Worm (Caenorhabditis elegans) whole organism, L4 larva: ENCODE results near the gene mpz-1.

Experiments
- T20F7.1 ChIP-seq: fragments of 200-800 bp; sonication (Bioruptor generic); optimal IDR thresholded peaks from 2 replicates; lab custom pipeline; 2018; ENCODE audit warnings: mild to moderate bottlenecking, missing genetic modification characterization, missing compliant biosample characterization
- Y48G9A.11 ChIP-seq: fragments of 200-800 bp; sonication (Bioruptor generic); IDR thresholded peaks from 2 replicates; pipeline ENCODE4 v1.3.6; 2022; ENCODE audit warnings: missing genetic modification reagents, missing genetic modification characterization, missing compliant biosample characterization
- aha-1 ChIP-seq: fragments of 150-350 bp; peaks from one replicate; lab custom pipeline; 2014; ENCODE audit warnings: missing biosample characterization, missing genetic modification characterization
- aly-2 ChIP-seq: sonication (generic microtip); optimal IDR thresholded peaks from 2 replicates; lab custom pipeline; 2018; ENCODE audit warnings: missing biosample characterization, missing genetic modification characterization
- ama-1 ChIP-seq: fragments of 150-350 bp; optimal IDR thresholded peaks from 2 replicates; lab custom pipeline; 2014; ENCODE audit warnings: inconsistent platforms, mixed read lengths
- arid-1 ChIP-seq: fragments of 200-800 bp; sonication (Bioruptor generic); conservative IDR thresholded peaks from 2 replicates; pipeline ENCODE4 v1.3.6; 2022; ENCODE audit warnings: missing genetic modification reagents, missing genetic modification characterization, missing compliant biosample characterization
- attf-4 ChIP-seq: sonication (generic microtip); optimal IDR thresholded peaks from 3 replicates; lab custom pipeline; 2017; ENCODE audit warnings: missing biosample characterization, missing genetic modification characterization
- ceh-20 ChIP-seq: fragments of 200-800 bp; sonication (Bioruptor generic); IDR thresholded peaks from 2 replicates; pipeline ENCODE4 v1.3.6; 2022; ENCODE audit warnings: missing genetic modification reagents, missing genetic modification characterization, missing compliant biosample characterization
- ceh-28 ChIP-seq: fragments of 150-350 bp; optimal IDR thresholded peaks from 2 replicates; lab custom pipeline; 2014; ENCODE audit warnings: missing biosample characterization, missing genetic modification reagents, missing genetic modification characterization
- ceh-32 ChIP-seq: sonication (generic microtip); optimal IDR thresholded peaks from 2 replicates; lab custom pipeline; 2016; ENCODE audit warnings: mild to moderate bottlenecking, missing genetic modification characterization, missing compliant biosample characterization; ENCODE audit not compliant: poor library complexity
- ces-1 ChIP-seq: fragments of 150-350 bp; sonication (generic microtip); optimal IDR thresholded peaks from 4 replicates; lab custom pipeline; 2014; ENCODE audit warnings: missing biosample characterization, missing genetic modification reagents, missing genetic modification characterization
- cey-2 ChIP-seq: sonication (generic microtip); optimal IDR thresholded peaks from 3 replicates; lab custom pipeline; 2017; ENCODE audit warnings: missing genetic modification characterization, mild to moderate bottlenecking, missing compliant biosample characterization, antibody characterized with exemption, borderline replicate concordance; ENCODE audit not compliant: insufficient read depth
- daf-16 ChIP-seq, 3 experiments: sonication (generic microtip); optimal IDR thresholded peaks; 2 replicates each; lab custom pipeline; 2016 to 2017; ENCODE audit warnings: missing genetic modification characterization in 3 of 3, missing genetic modification reagents in 3 of 3, mild to moderate bottlenecking in 2 of 3, missing compliant biosample characterization in 2 of 3, missing biosample characterization in 1 of 3, moderate library complexity in 1 of 3
- daf-19 ChIP-seq: fragments of 200-800 bp; sonication (Bioruptor generic); conservative IDR thresholded peaks from 2 replicates; pipeline ENCODE4 v1.3.6; 2022; ENCODE audit warnings: missing genetic modification characterization, missing compliant biosample characterization
- daf-8 ChIP-seq: fragments of 200-800 bp; sonication (Bioruptor generic); IDR thresholded peaks from 2 replicates; pipeline ENCODE4 v1.3.6; 2022; ENCODE audit warnings: missing genetic modification characterization, missing compliant biosample characterization
- dmd-6 ChIP-seq: fragments of 200-800 bp; sonication (Bioruptor generic); IDR thresholded peaks from 2 replicates; pipeline ENCODE4 v1.3.6; 2022; ENCODE audit warnings: missing genetic modification reagents, missing genetic modification characterization, missing compliant biosample characterization
- dpl-1 ChIP-seq: fragments of 150-350 bp; optimal IDR thresholded peaks from 2 replicates; lab custom pipeline; 2014; ENCODE audit warnings: missing biosample characterization, missing genetic modification reagents, missing genetic modification characterization
- egl-43 ChIP-seq: fragments of 200-800 bp; sonication (Bioruptor generic); IDR thresholded peaks from 2 replicates; pipeline ENCODE4 v1.3.6; 2022; ENCODE audit warnings: missing genetic modification reagents, missing genetic modification characterization, missing compliant biosample characterization
- fkh-10 ChIP-seq: fragments of 150-350 bp; optimal IDR thresholded peaks from 2 replicates; lab custom pipeline; 2014; ENCODE audit warnings: missing biosample characterization, missing genetic modification reagents, missing genetic modification characterization
- hlh-11 ChIP-seq: fragments of 200-800 bp; sonication (Bioruptor generic); optimal IDR thresholded peaks from 2 replicates; lab custom pipeline; 2018; ENCODE audit warnings: mild to moderate bottlenecking, missing genetic modification characterization, missing compliant biosample characterization
- lim-7 ChIP-seq: fragments of 200-800 bp; sonication (Bioruptor generic); IDR thresholded peaks from 2 replicates; pipeline ENCODE4 v1.3.6; 2022; ENCODE audit warnings: missing genetic modification characterization, missing compliant biosample characterization
- lsy-2 ChIP-seq, 2 experiments: fragments of 150-350 bp in 1 of 2; sonication (generic microtip) in 1 of 2; optimal IDR thresholded peaks; 2 replicates each; lab custom pipeline; 2014 to 2017; ENCODE audit warnings: missing biosample characterization in 2 of 2, missing genetic modification characterization in 2 of 2
- madf-5 ChIP-seq, 2 experiments: fragments of 200-800 bp; sonication (Bioruptor generic); IDR thresholded peaks; 2 replicates each; pipeline ENCODE4 v1.3.6; 2022; ENCODE audit warnings: missing compliant biosample characterization in 2 of 2, missing genetic modification characterization in 2 of 2
- madf-9 ChIP-seq: fragments of 200-800 bp; sonication (Bioruptor generic); conservative IDR thresholded peaks from 2 replicates; pipeline ENCODE4 v1.3.6; 2022; ENCODE audit warnings: missing genetic modification reagents, missing genetic modification characterization, missing compliant biosample characterization
- mes-2 ChIP-seq: sonication (generic microtip); optimal IDR thresholded peaks from 2 replicates; lab custom pipeline; 2016; ENCODE audit warnings: missing genotype, mild to moderate bottlenecking, missing genetic modification characterization, missing compliant biosample characterization; ENCODE audit not compliant: poor library complexity, severe bottlenecking
- nhr-102 ChIP-seq: sonication (generic microtip); optimal IDR thresholded peaks from 2 replicates; lab custom pipeline; 2016; ENCODE audit warnings: mild to moderate bottlenecking, missing genetic modification characterization, moderate library complexity, missing compliant biosample characterization
- nhr-237 ChIP-seq: sonication (generic microtip); optimal IDR thresholded peaks from 2 replicates; lab custom pipeline; 2017; ENCODE audit warnings: missing biosample characterization, missing genetic modification characterization
- nhr-28 ChIP-seq: fragments of 150-350 bp; optimal IDR thresholded peaks from 2 replicates; lab custom pipeline; 2014; ENCODE audit warnings: missing biosample characterization, missing genetic modification characterization
- nhr-77 ChIP-seq: fragments of 150-350 bp; optimal IDR thresholded peaks from 2 replicates; lab custom pipeline; 2014; ENCODE audit warnings: missing biosample characterization, missing genetic modification characterization
- php-3 ChIP-seq: fragments of 200-800 bp; sonication (Bioruptor generic); IDR thresholded peaks from 2 replicates; pipeline ENCODE4 v1.3.6; 2022; ENCODE audit warnings: missing genetic modification reagents, missing genetic modification characterization, missing compliant biosample characterization
- set-16 ChIP-seq: fragments of 200-800 bp; sonication (Bioruptor generic); IDR thresholded peaks from 2 replicates; pipeline ENCODE4 v1.3.6; 2022; ENCODE audit warnings: missing genetic modification reagents, missing genetic modification characterization, missing compliant biosample characterization
- spr-3 ChIP-seq: fragments of 200-800 bp; sonication (Bioruptor generic); optimal IDR thresholded peaks from 2 replicates; lab custom pipeline; 2018; ENCODE audit warnings: mild to moderate bottlenecking, missing genetic modification characterization, missing compliant biosample characterization
- tra-1 ChIP-seq: fragments of 200-800 bp; sonication (Bioruptor generic); IDR thresholded peaks from 2 replicates; pipeline ENCODE4 v1.3.6; 2022; ENCODE audit warnings: missing genetic modification reagents, missing genetic modification characterization, missing compliant biosample characterization
- unc-130 ChIP-seq: sonication (generic microtip); optimal IDR thresholded peaks from 2 replicates; lab custom pipeline; 2016; ENCODE audit warnings: missing genetic modification reagents, missing genetic modification characterization, missing compliant biosample characterization
- unc-62 ChIP-seq, 3 experiments: fragments of 150-350 bp in 1 of 3; sonication (generic microtip); optimal IDR thresholded peaks in 2 of 3; peaks in 1 of 3; 1 replicate in 1 of 3; 2 replicates in 2 of 3; lab custom pipeline; 2014 to 2017; ENCODE audit warnings: missing biosample characterization in 3 of 3, missing genetic modification characterization in 3 of 3, missing genetic modification reagents in 3 of 3, missing genotype in 1 of 3
- zfp-3 ChIP-seq: fragments of 200-800 bp; sonication (Bioruptor generic); conservative IDR thresholded peaks from 2 replicates; pipeline ENCODE4 v1.3.6; 2022; ENCODE audit warnings: missing genetic modification reagents, missing genetic modification characterization, missing compliant biosample characterization
- ztf-11 ChIP-seq: fragments of 150-350 bp; optimal IDR thresholded peaks from 2 replicates; lab custom pipeline; 2014; ENCODE audit warnings: missing biosample characterization, missing genetic modification characterization

Gene mpz-1

ce11 chrII:10717124-10717523 is 60.8 kb downstream of the mpz-1 start, which contains the start of gene C09G5.13:
Gene C09G5.13, plus strand, starts transcription at chrII:10717424.
- peak in 1 of 2 experiments; percentile 22 for TF ChIP-seq unc-62 (GFP tag; optimal IDR thresholded peaks at IDR 0.05 in 1 of 2; lab: Kevin White, UChicago)
- TF ChIP-seq unc-62 (tag; optimal IDR thresholded peaks at IDR 0.05; lab: Kevin White, UChicago): no peak
- TF ChIP-seq tra-1 (GFP tag; lab: Robert Waterston, UW): no peak

- TF ChIP-seq unc-62 (GFP tag; optimal IDR thresholded peaks at IDR 0.05 in 1 of 2; lab: Kevin White, UChicago) (peak in 1 of 2 experiments; percentile 80), unc-62 (tag; optimal IDR thresholded peaks at IDR 0.05; lab: Kevin White, UChicago) (no peak), cey-2 (no peak), attf-4 (tag; lab: Kevin White, UChicago) (no peak), lsy-2 (tag; optimal IDR thresholded peaks at IDR 0.05; lab: Kevin White, UChicago) (no peak), ztf-11 (tag; lab: Kevin White, UChicago) (no peak), nhr-102 (tag; lab: Kevin White, UChicago) (no peak), unc-130 (peak; percentile 53), dpl-1 (GFP tag; lab: Kevin White, UChicago) (peak; percentile 85), mes-2 (tag; lab: Kevin White, UChicago) (peak; percentile 89), ceh-32 (tag; lab: Kevin White, UChicago) (no peak), T20F7.1 (GFP tag; lab: Kevin White, UChicago) (no peak), ceh-28 (tag; lab: Kevin White, UChicago) (no peak), hlh-11 (tag; lab: Kevin White, UChicago) (no peak), daf-16 (GFP tag; optimal IDR thresholded peaks at IDR 0.05; lab: Kevin White, UChicago) (no peak), daf-16 (tag; optimal IDR thresholded peaks at IDR 0.05; lab: Kevin White, UChicago) (no peak)
- TF ChIP-seq, all 104 proteins: peak for 4
Measured at ce11 chrII:10714262-10714933, 63.5 kb downstream of the mpz-1 start, which contains the start of the genes dph-2 and C09G5.7. Gene dph-2, minus strand, starts transcription at chrII:10714297. Gene C09G5.7, plus strand, starts transcription at chrII:10714883.

ce11 chrII:10708660-10709059 is 69.3 kb downstream of the mpz-1 start, which contains the start of gene bli-1:
Gene bli-1, plus strand, starts transcription at chrII:10708960.
- no peak for TF ChIP-seq daf-19 (GFP tag; lab: Robert Waterston, UW)
- peak in 1 of 2 experiments; percentile 23 for TF ChIP-seq unc-62 (GFP tag; optimal IDR thresholded peaks at IDR 0.05 in 1 of 2; lab: Kevin White, UChicago)
- no peak for TF ChIP-seq unc-62 (tag; optimal IDR thresholded peaks at IDR 0.05; lab: Kevin White, UChicago)
- peak; percentile 29 for TF ChIP-seq aha-1
- TF ChIP-seq, all 104 proteins: peak for 2

ce11 chrII:10707439-10708096 is 70.4 kb downstream of the mpz-1 start:
- TF ChIP-seq egl-43 (GFP tag; lab: Robert Waterston, UW): peak; percentile 14; the same call in 1 of the 2 replicates
- TF ChIP-seq madf-9 (GFP tag; lab: Robert Waterston, UW): peak; percentile 5; the same call in 1 of the 2 replicates
- no peak for TF ChIP-seq nhr-28 (tag; lab: Kevin White, UChicago)
- 0 out of 4 replicates have a peak, but pooled peaks of 1 of the 2 experiments have one; percentile 73 for TF ChIP-seq madf-5 (GFP tag; IDR thresholded peaks at IDR 0.05; lab: Robert Waterston, UW)
- TF ChIP-seq ceh-20 (GFP tag; lab: Robert Waterston, UW): no peak
- 0 out of 2 replicates have a peak, but pooled peaks have one; percentile 30 for TF ChIP-seq daf-8
- peak; percentile 99 for TF ChIP-seq set-16 (GFP tag; lab: Robert Waterston, UW)
- TF ChIP-seq aly-2 (tag; lab: Kevin White, UChicago): no peak
- 0 out of 2 replicates have a peak, but pooled peaks have one; percentile 5 for TF ChIP-seq tra-1 (GFP tag; lab: Robert Waterston, UW)
- peak; percentile 31 for TF ChIP-seq spr-3 (GFP tag; lab: Kevin White, UChicago)
- TF ChIP-seq php-3 (GFP tag; lab: Robert Waterston, UW): no peak

ce11 chrII:10706901-10707300 is 71.0 kb downstream of the mpz-1 start, which contains the start of gene col-80:
Gene col-80, plus strand, starts transcription at chrII:10707201.
- TF ChIP-seq ces-1 (GFP tag; lab: Kevin White, UChicago): no peak
- TF ChIP-seq unc-62 (GFP tag; optimal IDR thresholded peaks at IDR 0.05 in 1 of 2; lab: Kevin White, UChicago): peak in 1 of 2 experiments; percentile 41
- TF ChIP-seq unc-62 (tag; optimal IDR thresholded peaks at IDR 0.05; lab: Kevin White, UChicago): no peak
- no peak for TF ChIP-seq ama-1 (lab: Kevin White, UChicago)
- TF ChIP-seq Y48G9A.11 (GFP tag; lab: Robert Waterston, UW): no peak
- TF ChIP-seq fkh-10 (GFP tag; lab: Kevin White, UChicago): no peak
- TF ChIP-seq dmd-6: 0 out of 2 replicates have a peak, but pooled peaks have one; percentile 17
- 0 out of 4 replicates have a peak, but pooled peaks of 1 of the 2 experiments have one; percentile 49 for TF ChIP-seq madf-5 (GFP tag; IDR thresholded peaks at IDR 0.05; lab: Robert Waterston, UW)
- no peak for TF ChIP-seq zfp-3 (GFP tag; lab: Robert Waterston, UW)
- TF ChIP-seq nhr-77: no peak
- TF ChIP-seq arid-1: no peak
- TF ChIP-seq aly-2 (tag; lab: Kevin White, UChicago): no peak
- TF ChIP-seq nhr-237: no peak
- TF ChIP-seq lim-7 (GFP tag; lab: Robert Waterston, UW): no peak
